Fruit fly (Drosophila melanogaster) whole organism, embryonic: Measurements from ENCODE around the gene CG13096.

ENCODE experiments used
- B-H1 ChIP-seq: fragments of 200-800 bp; sonication (Bioruptor generic); IDR thresholded peaks from 3 replicates; pipeline ENCODE4 v1.3.6; 2022; ENCODE audit warnings: missing biosample characterization, missing genetic modification characterization
- Bgb ChIP-seq: fragments of 200-800 bp; sonication (Bioruptor generic); IDR thresholded peaks from 2 replicates; pipeline ENCODE4 v1.3.6; 2022; ENCODE audit warnings: missing biosample characterization, missing genetic modification characterization; ENCODE audit not compliant: partially characterized antibody
- C15 ChIP-seq: fragments of 200-800 bp; sonication (Bioruptor generic); IDR thresholded peaks from 3 replicates; pipeline ENCODE4 v1.3.6; 2022; ENCODE audit warnings: missing biosample characterization, missing genetic modification characterization
- CG10209 ChIP-seq: fragments of 200-800 bp; sonication (Bioruptor generic); optimal IDR thresholded peaks from 3 replicates; lab custom pipeline; 2017; ENCODE audit warnings: missing biosample characterization, mild to moderate bottlenecking, missing genetic modification characterization, missing genetic modification reagents
- CG10462 ChIP-seq: fragments of 200-800 bp; sonication (Bioruptor generic); optimal IDR thresholded peaks from 2 replicates; lab custom pipeline; 2016; ENCODE audit warnings: missing biosample characterization, missing genetic modification characterization
- CG10543 ChIP-seq: fragments of 200-800 bp; sonication (Bioruptor generic); optimal IDR thresholded peaks from 3 replicates; lab custom pipeline; 2017; ENCODE audit warnings: missing biosample characterization, mild to moderate bottlenecking, missing genetic modification characterization, moderate library complexity
- CG11247 ChIP-seq: fragments of 200-800 bp; sonication (Bioruptor generic); IDR thresholded peaks from 2 replicates; pipeline ENCODE4 v1.3.6; 2022; ENCODE audit warnings: missing biosample characterization, missing genetic modification characterization
- CG1233 ChIP-seq: fragments of 200-800 bp; sonication (Bioruptor generic); optimal IDR thresholded peaks from 4 replicates; lab custom pipeline; 2018; ENCODE audit warnings: missing biosample characterization, mild to moderate bottlenecking, missing genetic modification characterization
- CG14050 ChIP-seq: fragments of 200-800 bp; sonication (Bioruptor generic); IDR thresholded peaks from 3 replicates; pipeline ENCODE4 v1.3.6; 2022; ENCODE audit warnings: missing biosample characterization, missing genetic modification characterization
- CG15011 ChIP-seq: fragments of 200-800 bp; sonication (Bioruptor generic); optimal IDR thresholded peaks from 3 replicates; lab custom pipeline; 2018; ENCODE audit warnings: missing biosample characterization, mild to moderate bottlenecking, missing genetic modification characterization
- CG1602 ChIP-seq: fragments of 200-800 bp; sonication (Bioruptor generic); optimal IDR thresholded peaks from 3 replicates; lab custom pipeline; 2016; ENCODE audit warnings: missing biosample characterization, missing genetic modification characterization
- CG1647 ChIP-seq: fragments of 200-800 bp; sonication (Bioruptor generic); optimal IDR thresholded peaks from 3 replicates; lab custom pipeline; 2016; ENCODE audit warnings: missing biosample characterization, missing genetic modification characterization
- CG17385 ChIP-seq: fragments of 200-800 bp; sonication (Bioruptor generic); optimal IDR thresholded peaks from 3 replicates; lab custom pipeline; 2018; ENCODE audit warnings: missing biosample characterization, mild to moderate bottlenecking, missing genetic modification characterization
- CG17568 ChIP-seq: fragments of 200-800 bp; sonication (Bioruptor generic); optimal IDR thresholded peaks from 2 replicates; lab custom pipeline; 2018; ENCODE audit warnings: missing biosample characterization, mild to moderate bottlenecking, missing genetic modification characterization, moderate library complexity
- CG17612 ChIP-seq: fragments of 200-800 bp; sonication (Bioruptor generic); IDR thresholded peaks from 2 replicates; pipeline ENCODE4 v1.3.6; 2022; ENCODE audit warnings: missing biosample characterization, missing genetic modification characterization
- CG18599 ChIP-seq: fragments of 200-800 bp; sonication (Bioruptor generic); optimal IDR thresholded peaks from 3 replicates; lab custom pipeline; 2017; ENCODE audit warnings: missing biosample characterization, missing genetic modification characterization, mild to moderate bottlenecking, moderate library complexity, missing genetic modification reagents
- CG30431 ChIP-seq: fragments of 200-800 bp; sonication (Bioruptor generic); optimal IDR thresholded peaks from 2 replicates; lab custom pipeline; 2017; ENCODE audit warnings: missing biosample characterization, missing genetic modification characterization
- CG34376 ChIP-seq: fragments of 200-800 bp; sonication (Bioruptor generic); optimal IDR thresholded peaks from 2 replicates; lab custom pipeline; 2018; ENCODE audit warnings: missing biosample characterization, mild to moderate bottlenecking, missing genetic modification characterization
- CG4282 ChIP-seq: fragments of 200-800 bp; sonication (Bioruptor generic); optimal IDR thresholded peaks from 2 replicates; lab custom pipeline; 2016; ENCODE audit warnings: missing biosample characterization, missing genetic modification characterization
- CG4820 ChIP-seq: fragments of 200-800 bp; sonication (Bioruptor generic); optimal IDR thresholded peaks from 3 replicates; lab custom pipeline; 2016; ENCODE audit warnings: missing biosample characterization, missing genetic modification characterization
- CG7271 ChIP-seq: fragments of 200-800 bp; sonication (Bioruptor generic); optimal IDR thresholded peaks from 2 replicates; lab custom pipeline; 2018; ENCODE audit warnings: missing biosample characterization, mild to moderate bottlenecking, missing genetic modification characterization, moderate library complexity
- CG7745 ChIP-seq: fragments of 200-800 bp; sonication (Bioruptor generic); optimal IDR thresholded peaks from 2 replicates; lab custom pipeline; 2018; ENCODE audit warnings: missing biosample characterization, mild to moderate bottlenecking, missing genetic modification characterization, moderate library complexity
- CG7963 ChIP-seq: fragments of 200-800 bp; sonication (Bioruptor generic); IDR thresholded peaks from 3 replicates; pipeline ENCODE4 v1.3.6; 2022; ENCODE audit warnings: missing biosample characterization, missing genetic modification characterization; ENCODE audit not compliant: partially characterized antibody
- CG8478 ChIP-seq: fragments of >200 bp; optimal IDR thresholded peaks from 2 replicates; lab custom pipeline; 2018
- GATAe ChIP-seq: fragments of 200-800 bp; sonication (Bioruptor generic); conservative IDR thresholded peaks from 2 replicates; pipeline ENCODE4 v1.3.6; 2022; ENCODE audit warnings: missing biosample characterization, missing genetic modification characterization
- HHEX ChIP-seq: fragments of 200-800 bp; sonication (Bioruptor generic); optimal IDR thresholded peaks from 3 replicates; lab custom pipeline; 2017; ENCODE audit warnings: missing biosample characterization, mild to moderate bottlenecking, missing genetic modification characterization, missing genetic modification reagents
- Hr78 ChIP-seq, 2 experiments: fragments of 200-800 bp in 1 of 2; fragments of >200 bp in 1 of 2; sonication (Bioruptor generic) in 1 of 2; optimal IDR thresholded peaks; 2 replicates each; lab custom pipeline; 2017 to 2019; ENCODE audit warnings: missing biosample characterization in 2 of 2, missing genetic modification characterization in 2 of 2, mild to moderate bottlenecking in 1 of 2, moderate library complexity in 1 of 2
- Nf-YC ChIP-seq: fragments of 200-800 bp; optimal IDR thresholded peaks from 3 replicates; lab custom pipeline; 2019; ENCODE audit warnings: missing biosample characterization, mild to moderate bottlenecking, missing genetic modification characterization, moderate library complexity
- Opbp ChIP-seq: fragments of 200-800 bp; sonication (Bioruptor generic); IDR thresholded peaks from 3 replicates; pipeline ENCODE4 v1.3.6; 2022; ENCODE audit warnings: missing biosample characterization, missing genetic modification characterization; ENCODE audit not compliant: partially characterized antibody
- Optix ChIP-seq: fragments of 200-800 bp; sonication (Bioruptor generic); IDR thresholded peaks from 3 replicates; pipeline ENCODE4 v1.3.6; 2022; ENCODE audit warnings: missing biosample characterization, missing genetic modification characterization
- Side ChIP-seq: fragments of 200-800 bp; sonication (Bioruptor generic); optimal IDR thresholded peaks from 2 replicates; lab custom pipeline; 2016; ENCODE audit warnings: missing biosample characterization, missing genetic modification characterization
- Sox102F ChIP-seq: fragments of 200-800 bp; sonication (Bioruptor generic); optimal IDR thresholded peaks from 2 replicates; lab custom pipeline; 2018; ENCODE audit warnings: missing biosample characterization, mild to moderate bottlenecking, missing genetic modification characterization, moderate library complexity
- ac ChIP-seq: fragments of 200-800 bp; sonication (Bioruptor generic); optimal IDR thresholded peaks from 3 replicates; lab custom pipeline; 2017; ENCODE audit warnings: missing biosample characterization, mild to moderate bottlenecking, missing genetic modification characterization
- danr ChIP-seq: fragments of 200-800 bp; sonication (Bioruptor generic); IDR thresholded peaks from 2 replicates; pipeline ENCODE4 v1.3.6; 2022; ENCODE audit warnings: missing biosample characterization, missing genetic modification characterization
- dmrt99B ChIP-seq: fragments of 200-800 bp; sonication (Bioruptor generic); optimal IDR thresholded peaks from 2 replicates; lab custom pipeline; 2018; ENCODE audit warnings: missing biosample characterization, mild to moderate bottlenecking, missing genetic modification characterization, moderate library complexity
- ems ChIP-seq: fragments of 200-800 bp; sonication (Bioruptor generic); optimal IDR thresholded peaks from 3 replicates; lab custom pipeline; 2016; ENCODE audit warnings: missing biosample characterization, missing genetic modification characterization
- ftz-f1 ChIP-seq: fragments of 200-800 bp; sonication (Bioruptor generic); optimal IDR thresholded peaks from 2 replicates; lab custom pipeline; 2016; ENCODE audit warnings: missing biosample characterization, missing genetic modification characterization
- gcm2 ChIP-seq: fragments of 200-800 bp; sonication (Bioruptor generic); optimal IDR thresholded peaks from 2 replicates; lab custom pipeline; 2016; ENCODE audit warnings: missing biosample characterization, missing genetic modification characterization
- gt ChIP-seq: fragments of 200-800 bp; sonication (Bioruptor generic); IDR thresholded peaks from 2 replicates; pipeline ENCODE4 v1.3.6; 2022; ENCODE audit warnings: missing biosample characterization, missing genetic modification characterization
- her ChIP-seq: fragments of 200-800 bp; sonication (Bioruptor generic); optimal IDR thresholded peaks from 2 replicates; lab custom pipeline; 2016; ENCODE audit warnings: missing biosample characterization, missing genetic modification characterization
- lmd ChIP-seq: fragments of 200-800 bp; sonication (Bioruptor generic); IDR thresholded peaks from 2 replicates; pipeline ENCODE4 v1.3.6; 2022; ENCODE audit warnings: missing biosample characterization, missing genetic modification characterization
- pan ChIP-seq, 4 experiments: fragments of >200 bp in 3 of 4; fragments of 200-800 bp in 1 of 4; sonication (Bioruptor generic) in 1 of 4; optimal IDR thresholded peaks in 3 of 4; IDR thresholded peaks in 1 of 4; 2 replicates each; pipeline versions ENCODE4 v1.3.6 to Lab custom; 2017 to 2022; ENCODE audit warnings: missing biosample characterization in 2 of 4, missing genetic modification characterization in 2 of 4, mixed read lengths in 1 of 4
- pnt ChIP-seq: fragments of 200-800 bp; sonication (Bioruptor generic); optimal IDR thresholded peaks from 3 replicates; lab custom pipeline; 2016; ENCODE audit warnings: missing biosample characterization, missing genetic modification characterization
- ranshi ChIP-seq: fragments of 200-800 bp; sonication (Bioruptor generic); IDR thresholded peaks from 2 replicates; pipeline ENCODE4 v1.3.6; 2022; ENCODE audit warnings: missing biosample characterization, missing genetic modification characterization
- slp2 ChIP-seq: fragments of 200-800 bp; sonication (Bioruptor generic); optimal IDR thresholded peaks from 2 replicates; lab custom pipeline; 2016; ENCODE audit warnings: missing biosample characterization, missing genetic modification characterization
- stc ChIP-seq: fragments of 200-800 bp; sonication (Bioruptor generic); IDR thresholded peaks from 2 replicates; pipeline ENCODE4 v1.3.6; 2022; ENCODE audit warnings: missing biosample characterization, missing genetic modification characterization
- tgo ChIP-seq: fragments of 200-800 bp; sonication (Bioruptor generic); IDR thresholded peaks from 3 replicates; pipeline ENCODE4 v1.3.6; 2022; ENCODE audit warnings: missing biosample characterization, missing genetic modification characterization
- vnd ChIP-seq: fragments of 200-800 bp; sonication (Bioruptor generic); IDR thresholded peaks from 3 replicates; pipeline ENCODE4 v1.3.6; 2022; ENCODE audit warnings: missing biosample characterization, missing genetic modification characterization; ENCODE audit not compliant: partially characterized antibody

CG13096 gene

dm6 chr2L:8535394-8536176, 23.9 kb upstream of the CG13096 start (continued):
- TF ChIP-seq vnd (no peak), CG17568 (peak; percentile 70), tgo (peak; percentile 84), ftz-f1 (GFP tag; lab: Kevin White, UChicago) (no peak), CG15011 (GFP tag; lab: Kevin White, UChicago) (peak; percentile 47), B-H1 (peak; percentile 43; the same call in 2 of the 3 replicates), CG4820 (peak; percentile 85), ranshi (peak; percentile 69; the same call in 1 of the 2 replicates), dmrt99B (tag; lab: Kevin White, UChicago) (peak; percentile 96), Opbp (GFP tag; lab: Robert Waterston, UW) (no peak), ac (peak; percentile 44), CG14050 (GFP tag; lab: Robert Waterston, UW) (peak; percentile 61; the same call in 2 of the 3 replicates), Hr78 (GFP tag; optimal IDR thresholded peaks at IDR 0.05; lab: Kevin White, UChicago) (peak in 1 of 2 experiments; percentile 74), slp2 (GFP tag; lab: Kevin White, UChicago) (no peak), Bgb (GFP tag; lab: Robert Waterston, UW) (0 out of 2 replicates have a peak, but pooled peaks have one; percentile 7), CG10462 (peak; percentile 40), stc (GFP tag; lab: Robert Waterston, UW) (peak; percentile 67), her (GFP tag; lab: Kevin White, UChicago) (peak; percentile 30), CG17385 (GFP tag; lab: Kevin White, UChicago) (peak; percentile 83), CG17612 (GFP tag; lab: Robert Waterston, UW) (peak; percentile 9; the same call in 1 of the 2 replicates), danr (GFP tag; lab: Robert Waterston, UW) (peak; percentile 70), CG8478 (lab: Kevin White, UChicago) (no peak), pan (optimal IDR thresholded peaks at IDR 0.05; lab: Kevin White, UChicago) (no peak), pan (GFP tag; optimal IDR thresholded peaks at IDR 0.05 in 1 of 2, IDR thresholded peaks at IDR 0.05 in 1 of 2) (peak in 1 of 2 experiments; percentile 52), CG1602 (peak; percentile 86), lmd (GFP tag; lab: Robert Waterston, UW) (peak; percentile 85), ems (GFP tag; lab: Kevin White, UChicago) (peak; percentile 33), gt (GFP tag; lab: Robert Waterston, UW) (no peak), CG11247 (GFP tag; lab: Robert Waterston, UW) (peak; percentile 73), CG30431 (peak; percentile 79), Side (peak; percentile 38), CG34376 (GFP tag; lab: Kevin White, UChicago) (peak; percentile 74), pnt (GFP tag; lab: Kevin White, UChicago) (peak; percentile 0), CG7963 (GFP tag; lab: Robert Waterston, UW) (no peak), CG7271 (tag; lab: Kevin White, UChicago) (no peak), Optix (peak; percentile 62; the same call in 2 of the 3 replicates), CG18599 (GFP tag; lab: Kevin White, UChicago) (peak; percentile 89), HHEX (GFP tag; lab: Kevin White, UChicago) (peak; percentile 94), CG7745 (tag; lab: Kevin White, UChicago) (no peak), Nf-YC (tag; lab: Kevin White, UChicago) (peak; percentile 88), GATAe (GFP tag; lab: Robert Waterston, UW) (peak; percentile 57), CG1647 (GFP tag; lab: Kevin White, UChicago) (peak; percentile 9), Sox102F (GFP tag; lab: Kevin White, UChicago) (peak; percentile 82), CG4282 (no peak), CG1233 (GFP tag; lab: Kevin White, UChicago) (peak; percentile 92), CG10543 (peak; percentile 91), CG10209 (GFP tag; lab: Kevin White, UChicago) (peak; percentile 95), C15 (GFP tag; lab: Robert Waterston, UW) (no peak; the same call in 1 of the 3 replicates), gcm2 (no peak)
